Fruit fly (Drosophila melanogaster) whole organism, embryonic: ENCODE measurements around the gene CG15170.

Source experiments
- B-H2 ChIP-seq: fragments of 200-800 bp; sonication (Bioruptor generic); optimal IDR thresholded peaks from 2 replicates; lab custom pipeline; 2018; ENCODE audit warnings: missing biosample characterization, mild to moderate bottlenecking, missing genetic modification characterization
- Bteb2 ChIP-seq: fragments of 200-800 bp; sonication (Bioruptor generic); optimal IDR thresholded peaks from 2 replicates; lab custom pipeline; 2016; ENCODE audit warnings: missing biosample characterization, missing genetic modification characterization
- CG10147 ChIP-seq: fragments of 200-800 bp; sonication (Bioruptor generic); optimal IDR thresholded peaks from 2 replicates; lab custom pipeline; 2019; ENCODE audit warnings: missing biosample characterization, mild to moderate bottlenecking, missing genetic modification characterization, moderate library complexity
- CG10321 ChIP-seq: fragments of 200-800 bp; sonication (Bioruptor generic); IDR thresholded peaks from 2 replicates; pipeline ENCODE4 v1.3.6; 2022; ENCODE audit warnings: missing biosample characterization, missing genetic modification characterization
- CG12104 ChIP-seq: fragments of 200-800 bp; sonication (Bioruptor generic); optimal IDR thresholded peaks from 3 replicates; lab custom pipeline; 2016; ENCODE audit warnings: missing biosample characterization, missing genetic modification characterization
- CG12659 ChIP-seq: fragments of 200-800 bp; sonication (Bioruptor generic); optimal IDR thresholded peaks from 3 replicates; lab custom pipeline; 2017; ENCODE audit warnings: mild to moderate bottlenecking, missing biosample characterization, missing genetic modification reagents, missing genetic modification characterization
- CG12769 ChIP-seq: fragments of 200-800 bp; sonication (Bioruptor generic); optimal IDR thresholded peaks from 2 replicates; lab custom pipeline; 2019; ENCODE audit warnings: missing biosample characterization, mild to moderate bottlenecking, missing genetic modification characterization, moderate library complexity
- CG13624 ChIP-seq: fragments of 200-800 bp; sonication (Bioruptor generic); optimal IDR thresholded peaks from 2 replicates; lab custom pipeline; 2016; ENCODE audit warnings: missing biosample characterization, missing genetic modification characterization
- CG1529 ChIP-seq: fragments of 200-800 bp; sonication (Bioruptor generic); optimal IDR thresholded peaks from 3 replicates; lab custom pipeline; 2018; ENCODE audit warnings: missing biosample characterization, missing genetic modification characterization
- CG17802 ChIP-seq: fragments of 200-800 bp; sonication (Bioruptor generic); optimal IDR thresholded peaks from 2 replicates; lab custom pipeline; 2018; ENCODE audit warnings: missing biosample characterization, mild to moderate bottlenecking, missing genetic modification characterization, moderate library complexity
- CG1832 ChIP-seq: fragments of 200-800 bp; sonication (Bioruptor generic); optimal IDR thresholded peaks from 2 replicates; lab custom pipeline; 2017; ENCODE audit warnings: missing biosample characterization, mild to moderate bottlenecking, missing genetic modification characterization, inconsistent platforms
- CG2712 ChIP-seq: fragments of 200-800 bp; optimal IDR thresholded peaks from 3 replicates; lab custom pipeline; 2019; ENCODE audit warnings: missing biosample characterization, mild to moderate bottlenecking, missing genetic modification characterization, moderate library complexity
- CG32532 ChIP-seq: fragments of 200-800 bp; sonication (Bioruptor generic); IDR thresholded peaks from 2 replicates; pipeline ENCODE4 v1.3.6; 2022; ENCODE audit warnings: missing biosample characterization, missing genetic modification characterization
- CG4282 ChIP-seq: fragments of 200-800 bp; sonication (Bioruptor generic); optimal IDR thresholded peaks from 2 replicates; lab custom pipeline; 2016; ENCODE audit warnings: missing biosample characterization, missing genetic modification characterization
- CG6854 ChIP-seq: fragments of 200-800 bp; sonication (Bioruptor generic); optimal IDR thresholded peaks from 3 replicates; lab custom pipeline; 2017; ENCODE audit warnings: missing biosample characterization, mild to moderate bottlenecking, missing genetic modification characterization
- Dek ChIP-seq: fragments of 200-800 bp; sonication (Bioruptor generic); optimal IDR thresholded peaks from 3 replicates; lab custom pipeline; 2019; ENCODE audit warnings: missing biosample characterization, mild to moderate bottlenecking, missing genetic modification characterization, moderate library complexity
- Dp ChIP-seq: fragments of 200-800 bp; sonication (Bioruptor generic); optimal IDR thresholded peaks from 2 replicates; lab custom pipeline; 2018; ENCODE audit warnings: missing biosample characterization, mild to moderate bottlenecking, missing genetic modification characterization, moderate library complexity
- E2f1 ChIP-seq: fragments of 200-800 bp; sonication (Bioruptor generic); IDR thresholded peaks from 2 replicates; pipeline ENCODE4 v1.3.6; 2022; ENCODE audit warnings: missing biosample characterization, missing genetic modification characterization
- ERR ChIP-seq: fragments of 200-800 bp; sonication (Bioruptor generic); optimal IDR thresholded peaks from 2 replicates; lab custom pipeline; 2016; ENCODE audit warnings: missing biosample characterization, missing genetic modification characterization
- Eip74EF ChIP-seq, 2 experiments: fragments of 200-800 bp in 1 of 2; fragments of >200 bp in 1 of 2; sonication (Bioruptor generic) in 1 of 2; optimal IDR thresholded peaks; 2 replicates each; lab custom pipeline; 2017 to 2019; ENCODE audit warnings: missing biosample characterization in 2 of 2, missing genetic modification characterization in 2 of 2, mild to moderate bottlenecking in 1 of 2, moderate library complexity in 1 of 2
- H2.0 ChIP-seq: fragments of 200-800 bp; sonication (Bioruptor generic); IDR thresholded peaks from 2 replicates; pipeline ENCODE4 v1.3.6; 2022; ENCODE audit warnings: missing biosample characterization, missing genetic modification characterization
- HHEX ChIP-seq: fragments of 200-800 bp; sonication (Bioruptor generic); optimal IDR thresholded peaks from 3 replicates; lab custom pipeline; 2017; ENCODE audit warnings: missing biosample characterization, mild to moderate bottlenecking, missing genetic modification characterization, missing genetic modification reagents
- Hey ChIP-seq: fragments of 200-800 bp; sonication (Bioruptor generic); optimal IDR thresholded peaks from 3 replicates; lab custom pipeline; 2018; ENCODE audit warnings: missing biosample characterization, mild to moderate bottlenecking, missing genetic modification characterization
- Hmr ChIP-seq: fragments of 200-800 bp; sonication (Bioruptor generic); optimal IDR thresholded peaks from 3 replicates; lab custom pipeline; 2017; ENCODE audit warnings: mild to moderate bottlenecking, missing biosample characterization, missing genetic modification reagents, missing genetic modification characterization
- Side ChIP-seq: fragments of 200-800 bp; sonication (Bioruptor generic); optimal IDR thresholded peaks from 2 replicates; lab custom pipeline; 2016; ENCODE audit warnings: missing biosample characterization, missing genetic modification characterization
- Six4 ChIP-seq: fragments of 200-800 bp; sonication (Bioruptor generic); optimal IDR thresholded peaks from 2 replicates; lab custom pipeline; 2016; ENCODE audit warnings: missing biosample characterization, missing genetic modification characterization
- abd-A ChIP-seq: fragments of 200-800 bp; sonication (Bioruptor generic); optimal IDR thresholded peaks from 3 replicates; lab custom pipeline; 2019; ENCODE audit warnings: missing biosample characterization, mild to moderate bottlenecking, missing genetic modification characterization, moderate library complexity
- ara ChIP-seq: fragments of 200-800 bp; sonication (Bioruptor generic); IDR thresholded peaks from 2 replicates; pipeline ENCODE4 v1.3.6; 2022; ENCODE audit warnings: missing biosample characterization, missing genetic modification characterization
- ato ChIP-seq: fragments of 200-800 bp; sonication (Bioruptor generic); IDR thresholded peaks from 2 replicates; pipeline ENCODE4 v1.3.6; 2022; ENCODE audit warnings: missing biosample characterization, missing genetic modification characterization; ENCODE audit not compliant: partially characterized antibody
- bcd ChIP-seq: fragments of 200-800 bp; sonication (Bioruptor generic); optimal IDR thresholded peaks from 2 replicates; lab custom pipeline; 2017; ENCODE audit warnings: missing biosample characterization, mild to moderate bottlenecking, missing genetic modification characterization
- dan ChIP-seq: fragments of 200-800 bp; sonication (Bioruptor generic); IDR thresholded peaks from 2 replicates; pipeline ENCODE4 v1.3.6; 2022; ENCODE audit warnings: missing biosample characterization, missing genetic modification characterization
- dmrt99B ChIP-seq: fragments of 200-800 bp; sonication (Bioruptor generic); optimal IDR thresholded peaks from 2 replicates; lab custom pipeline; 2018; ENCODE audit warnings: missing biosample characterization, mild to moderate bottlenecking, missing genetic modification characterization, moderate library complexity
- eve ChIP-seq, 2 experiments: fragments of >200 bp; optimal IDR thresholded peaks; 2 replicates each; lab custom pipeline; 2017; ENCODE audit warnings: missing biosample characterization in 2 of 2, missing genetic modification characterization in 2 of 2
- gt ChIP-seq: fragments of 200-800 bp; sonication (Bioruptor generic); IDR thresholded peaks from 2 replicates; pipeline ENCODE4 v1.3.6; 2022; ENCODE audit warnings: missing biosample characterization, missing genetic modification characterization
- hkb ChIP-seq, 2 experiments: fragments of 200-800 bp in 1 of 2; fragments of >200 bp in 1 of 2; sonication (Bioruptor generic) in 1 of 2; IDR thresholded peaks in 1 of 2; optimal IDR thresholded peaks in 1 of 2; 2 replicates each; pipeline versions ENCODE4 v1.3.6 to Lab custom; 2017 to 2022; ENCODE audit warnings: missing biosample characterization in 1 of 2, missing genetic modification characterization in 1 of 2
- ind ChIP-seq: fragments of 200-800 bp; sonication (Bioruptor generic); optimal IDR thresholded peaks from 3 replicates; lab custom pipeline; 2016; ENCODE audit warnings: missing biosample characterization, missing genetic modification characterization
- nau ChIP-seq: fragments of 200-800 bp; sonication (Bioruptor generic); optimal IDR thresholded peaks from 3 replicates; lab custom pipeline; 2017; ENCODE audit warnings: missing biosample characterization, mild to moderate bottlenecking, missing genetic modification characterization, missing genetic modification reagents
- phol ChIP-seq: fragments of 200-800 bp; sonication (Bioruptor generic); optimal IDR thresholded peaks from 3 replicates; lab custom pipeline; 2018; ENCODE audit warnings: missing biosample characterization, mild to moderate bottlenecking, missing genetic modification characterization, moderate library complexity
- pita ChIP-seq: fragments of 200-800 bp; sonication (Bioruptor generic); optimal IDR thresholded peaks from 2 replicates; lab custom pipeline; 2017; ENCODE audit warnings: missing biosample characterization, mild to moderate bottlenecking, missing genetic modification characterization
- prd ChIP-seq, 3 experiments: fragments of >200 bp in 2 of 3; fragments of 200-800 bp in 1 of 3; sonication (Bioruptor generic) in 1 of 3; optimal IDR thresholded peaks in 2 of 3; IDR thresholded peaks in 1 of 3; 2 replicates in 2 of 3; 3 replicates in 1 of 3; pipeline versions ENCODE4 v1.3.6 to Lab custom; 2017 to 2022; ENCODE audit warnings: missing biosample characterization in 1 of 3, missing genetic modification characterization in 1 of 3
- ro ChIP-seq: fragments of 200-800 bp; sonication (Bioruptor generic); IDR thresholded peaks from 2 replicates; pipeline ENCODE4 v1.3.6; 2022; ENCODE audit warnings: missing biosample characterization, missing genetic modification characterization
- schlank ChIP-seq: fragments of 200-800 bp; sonication (Bioruptor generic); optimal IDR thresholded peaks from 2 replicates; lab custom pipeline; 2018; ENCODE audit warnings: missing biosample characterization, mild to moderate bottlenecking, missing genetic modification characterization
- sim ChIP-seq: fragments of 200-800 bp; sonication (Bioruptor generic); IDR thresholded peaks from 2 replicates; pipeline ENCODE4 v1.3.6; 2022; ENCODE audit warnings: missing biosample characterization, missing genetic modification characterization
- sqz ChIP-seq: fragments of 200-800 bp; sonication (Bioruptor generic); optimal IDR thresholded peaks from 3 replicates; lab custom pipeline; 2018; ENCODE audit warnings: missing biosample characterization, mild to moderate bottlenecking, missing genetic modification characterization
- tio ChIP-seq: fragments of 200-800 bp; sonication (Bioruptor generic); optimal IDR thresholded peaks from 2 replicates; lab custom pipeline; 2017; ENCODE audit warnings: missing biosample characterization, missing genetic modification characterization, inconsistent platforms
- toy ChIP-seq: fragments of 200-800 bp; sonication (Bioruptor generic); IDR thresholded peaks from 2 replicates; pipeline ENCODE4 v1.3.6; 2022; ENCODE audit warnings: missing biosample characterization, missing genetic modification characterization
- wor ChIP-seq: fragments of 200-800 bp; sonication (Bioruptor generic); IDR thresholded peaks from 2 replicates; pipeline ENCODE4 v1.3.6; 2022; ENCODE audit warnings: missing biosample characterization, missing genetic modification characterization

The CG15170 gene

DNA sequence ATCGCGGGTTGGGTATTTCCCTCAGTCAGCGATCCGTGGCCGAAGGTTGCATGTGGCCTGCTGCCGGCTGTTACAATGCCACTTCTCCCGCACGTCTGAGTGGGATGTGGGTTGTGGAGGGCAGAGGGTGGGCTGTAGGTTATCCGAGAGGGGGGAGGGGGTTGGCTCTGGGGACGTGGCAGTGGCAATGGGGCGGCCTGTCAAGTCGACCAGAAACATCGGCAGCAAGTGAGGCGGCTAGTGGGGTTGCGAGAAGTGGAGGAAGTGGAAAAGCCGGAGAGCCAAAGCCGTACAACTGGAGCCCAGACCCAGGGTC, 34.7 kb upstream of the CG15170 start (continued):
- peak; percentile 41 for TF ChIP-seq Hey (tag; lab: Kevin White, UChicago)
- TF ChIP-seq prd (optimal IDR thresholded peaks at IDR 0.05; lab: Kevin White, UChicago) = no peak
- 0 out of 3 replicates have a peak, but pooled peaks have one; percentile 1 for TF ChIP-seq prd (GFP tag; IDR thresholded peaks at IDR 0.05; lab: Robert Waterston, UW)
- TF ChIP-seq abd-A = peak; percentile 42
- peak; percentile 6 for TF ChIP-seq bcd (GFP tag; lab: Kevin White, UChicago)
- TF ChIP-seq B-H2 = no peak
- no peak for TF ChIP-seq tio (GFP tag; lab: Kevin White, UChicago)
- no peak for TF ChIP-seq CG1832 (GFP tag; lab: Kevin White, UChicago)
- TF ChIP-seq gt (GFP tag; lab: Robert Waterston, UW) = no peak
- TF ChIP-seq CG10147 (GFP tag; lab: Kevin White, UChicago) = no peak
- peak; percentile 23 for TF ChIP-seq CG12104
- TF ChIP-seq CG12659 (GFP tag; lab: Kevin White, UChicago) = no peak
- TF ChIP-seq Eip74EF (GFP tag; optimal IDR thresholded peaks at IDR 0.05; lab: Kevin White, UChicago) = peak in 1 of 2 experiments; percentile 1
- TF ChIP-seq Hmr (GFP tag; lab: Kevin White, UChicago) = no peak

DNA sequence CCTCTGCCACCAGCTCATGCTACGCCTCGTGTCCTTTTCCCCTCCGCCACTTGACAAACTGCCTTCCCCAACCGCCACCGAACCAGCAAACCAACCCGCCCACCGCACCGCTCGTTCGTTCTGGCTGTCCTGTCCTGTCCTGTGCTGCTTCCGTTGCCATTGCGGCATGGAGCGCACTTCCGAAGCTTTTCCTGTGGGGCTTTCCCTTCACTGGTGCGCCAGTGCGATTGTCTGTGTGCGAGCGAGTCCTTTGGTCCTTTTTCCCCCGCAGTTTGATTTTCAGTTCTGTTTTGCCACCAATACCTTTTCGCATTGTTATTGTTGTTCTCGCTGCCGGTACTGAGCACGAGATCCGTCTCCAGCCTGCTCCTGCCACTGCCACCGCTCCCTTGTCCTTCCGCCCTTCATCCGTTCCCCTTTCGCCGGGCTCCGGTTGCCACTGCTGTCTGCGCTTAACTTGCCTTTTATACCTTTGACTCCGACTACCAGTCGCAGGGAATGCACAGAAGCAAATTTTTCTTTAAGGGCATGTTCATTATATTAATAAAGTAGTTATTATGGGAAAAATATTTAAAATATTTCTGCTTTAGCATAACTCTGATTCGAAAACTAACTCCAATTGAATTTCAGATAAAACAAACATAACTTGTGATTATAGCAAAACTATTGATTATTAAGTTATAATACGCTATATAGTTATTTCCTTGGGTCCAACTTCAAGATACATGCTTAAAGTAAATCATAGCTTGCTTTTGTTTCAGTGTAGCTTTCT, 34.1 kb upstream of the CG15170 start:
- TF ChIP-seq CG10321 (GFP tag; lab: Robert Waterston, UW) (no peak), CG12769 (tag; lab: Kevin White, UChicago) (peak; percentile 61), nau (GFP tag; lab: Kevin White, UChicago) (peak; percentile 54), sim (GFP tag; lab: Robert Waterston, UW) (no peak), sqz (GFP tag; lab: Kevin White, UChicago) (peak; percentile 39), wor (GFP tag; lab: Robert Waterston, UW) (peak; percentile 47; the same call in 1 of the 2 replicates), CG1529 (peak; percentile 30), Six4 (GFP tag; lab: Kevin White, UChicago) (no peak), Side (GFP tag; lab: Kevin White, UChicago) (no peak), CG32532 (peak; percentile 31; the same call in 1 of the 2 replicates), pita (GFP tag; lab: Kevin White, UChicago) (no peak), dmrt99B (tag; lab: Kevin White, UChicago) (peak; percentile 87), CG17802 (tag; lab: Kevin White, UChicago) (peak; percentile 14), schlank (peak; percentile 21), CG12659 (GFP tag; lab: Kevin White, UChicago) (peak; percentile 78), H2.0 (peak; percentile 29; the same call in 1 of the 2 replicates), HHEX (GFP tag; lab: Kevin White, UChicago) (peak; percentile 78), Dp (no peak), CG13624 (peak; percentile 5), phol (tag; lab: Kevin White, UChicago) (peak; percentile 75), CG6854 (GFP tag; lab: Kevin White, UChicago) (peak; percentile 53), ara (GFP tag; lab: Robert Waterston, UW) (0 out of 2 replicates have a peak, but pooled peaks have one; percentile 14), eve (GFP tag; optimal IDR thresholded peaks at IDR 0.05; lab: Kevin White, UChicago) (no peak), Bteb2 (GFP tag; lab: Kevin White, UChicago) (peak; percentile 40), CG2712 (tag; lab: Kevin White, UChicago) (peak; percentile 78), E2f1 (GFP tag; lab: Robert Waterston, UW) (peak; percentile 7; the same call in 1 of the 2 replicates), dan (no peak), ind (GFP tag; lab: Kevin White, UChicago) (peak; percentile 58), Dek (tag; lab: Kevin White, UChicago) (peak; percentile 74), hkb (optimal IDR thresholded peaks at IDR 0.05; lab: Kevin White, UChicago) (no peak), hkb (GFP tag; IDR thresholded peaks at IDR 0.05; lab: Robert Waterston, UW) (peak; percentile 68), CG4282 (no peak), ato (GFP tag; lab: Robert Waterston, UW) (no peak), ERR (GFP tag; lab: Kevin White, UChicago) (no peak), toy (GFP tag; lab: Robert Waterston, UW) (0 out of 2 replicates have a peak, but pooled peaks have one; percentile 11), ro (GFP tag; lab: Robert Waterston, UW) (no peak)
